Fruit fly (Drosophila melanogaster): ENCODE measurements around the gene PK1-R.

dm6 chr3R:14095428-14095827 is 7.5 kb downstream of the PK1-R start:
- TF ChIP-seq CG11762 (GFP tag; optimal IDR thresholded peaks at IDR 0.05; ENCODE audit: insufficient read depth) (no peak), Ets21C (GFP tag; optimal IDR thresholded peaks at IDR 0.05) (no peak), CG16779 (tag; optimal IDR thresholded peaks at IDR 0.05) (no peak), CG15336 (GFP tag; IDR thresholded peaks at IDR 0.05) (no peak), Sox102F (GFP tag; optimal IDR thresholded peaks at IDR 0.05) (no peak), Lpt (GFP tag; optimal IDR thresholded peaks at IDR 0.05) (no peak), eg (GFP tag; IDR thresholded peaks at IDR 0.05) (no peak), esn (GFP tag; optimal IDR thresholded peaks at IDR 0.05) (no peak)
